Worm (Caenorhabditis elegans) whole organism, L1 larva: ENCODE measurements around the gene his-38.

Experiments used
- C16A3.4 ChIP-seq: fragments of 150-350 bp; optimal IDR thresholded peaks from 2 replicates; lab custom pipeline; 2014; ENCODE audit warnings: missing biosample characterization, missing genetic modification characterization
- aha-1 ChIP-seq: fragments of 150-350 bp; optimal IDR thresholded peaks from 2 replicates; lab custom pipeline; 2014; ENCODE audit warnings: missing biosample characterization, missing genetic modification characterization
- aly-2 ChIP-seq: fragments of 150-350 bp; optimal IDR thresholded peaks from 2 replicates; lab custom pipeline; 2014; ENCODE audit warnings: missing biosample characterization, missing genetic modification characterization
- blmp-1 ChIP-seq: fragments of 150-350 bp; optimal IDR thresholded peaks from 2 replicates; lab custom pipeline; 2014; ENCODE audit warnings: missing biosample characterization, missing genetic modification characterization
- ceh-8 ChIP-seq: fragments of 200-800 bp; sonication (Bioruptor generic); optimal IDR thresholded peaks from 2 replicates; lab custom pipeline; 2018; ENCODE audit warnings: mild to moderate bottlenecking, missing genetic modification characterization, moderate library complexity, missing compliant biosample characterization
- ceh-82 ChIP-seq, 3 experiments: fragments of 150-350 bp in 1 of 3; sonication (generic microtip) in 2 of 3; optimal IDR thresholded peaks; 2 replicates each; lab custom pipeline; 2014 to 2017; ENCODE audit warnings: missing biosample characterization in 3 of 3, missing genetic modification characterization in 3 of 3
- dsc-1 ChIP-seq: sonication (generic microtip); optimal IDR thresholded peaks from 2 replicates; lab custom pipeline; 2016; ENCODE audit warnings: mild to moderate bottlenecking, missing genetic modification characterization, missing compliant biosample characterization
- efl-1 ChIP-seq, 4 experiments: fragments of 150-350 bp; optimal IDR thresholded peaks in 3 of 4; peaks in 1 of 4; 1 replicate in 1 of 4; 2 replicates in 3 of 4; lab custom pipeline; 2014; ENCODE audit warnings: missing biosample characterization in 2 of 4, missing genetic modification characterization in 2 of 4, missing genetic modification reagents in 2 of 4
- egl-13 ChIP-seq: sonication (generic microtip); optimal IDR thresholded peaks from 2 replicates; lab custom pipeline; 2016; ENCODE audit warnings: missing genotype, missing genetic modification reagents, missing genetic modification characterization, missing compliant biosample characterization
- elt-2 ChIP-seq: sonication (generic microtip); optimal IDR thresholded peaks from 2 replicates; lab custom pipeline; 2016; ENCODE audit warnings: missing genetic modification characterization, mild to moderate bottlenecking, inconsistent platforms, missing compliant biosample characterization, missing genetic modification reagents
- fkh-10 ChIP-seq: sonication (generic microtip); optimal IDR thresholded peaks from 2 replicates; lab custom pipeline; 2017; ENCODE audit warnings: missing biosample characterization, missing genetic modification reagents, missing genetic modification characterization
- fkh-4 ChIP-seq: sonication (generic microtip); optimal IDR thresholded peaks from 2 replicates; lab custom pipeline; 2016; ENCODE audit warnings: missing compliant biosample characterization, missing genetic modification characterization, borderline replicate concordance
- fkh-8 ChIP-seq: sonication (generic microtip); optimal IDR thresholded peaks from 2 replicates; lab custom pipeline; 2016; ENCODE audit warnings: mild to moderate bottlenecking, missing genetic modification characterization, missing compliant biosample characterization
- fos-1 ChIP-seq: fragments of 150-350 bp; optimal IDR thresholded peaks from 2 replicates; lab custom pipeline; 2014; ENCODE audit warnings: missing biosample characterization, missing genetic modification characterization
- grh-1 ChIP-seq: fragments of 200-800 bp; sonication (Bioruptor generic); IDR thresholded peaks from 2 replicates; pipeline ENCODE4 v1.3.6; 2022; ENCODE audit warnings: missing genetic modification reagents, missing genetic modification characterization, missing compliant biosample characterization
- hpl-2 ChIP-seq: fragments of 150-350 bp; optimal IDR thresholded peaks from 2 replicates; lab custom pipeline; 2014; ENCODE audit warnings: missing biosample characterization, missing genetic modification reagents, missing genetic modification characterization
- lin-13 ChIP-seq: fragments of 150-350 bp; optimal IDR thresholded peaks from 2 replicates; lab custom pipeline; 2014; ENCODE audit warnings: missing biosample characterization, missing genetic modification reagents, missing genetic modification characterization
- lin-14 ChIP-seq: fragments of 200-800 bp; sonication (Bioruptor generic); optimal IDR thresholded peaks from 2 replicates; lab custom pipeline; 2018; ENCODE audit warnings: mild to moderate bottlenecking, missing genetic modification characterization, moderate library complexity, missing compliant biosample characterization
- lin-15B ChIP-seq: fragments of 150-350 bp; sonication (generic microtip); optimal IDR thresholded peaks from 3 replicates; lab custom pipeline; 2014; ENCODE audit warnings: missing biosample characterization, missing genetic modification characterization
- lin-35 ChIP-seq, 2 experiments: fragments of 150-350 bp; optimal IDR thresholded peaks; 2 replicates each; lab custom pipeline; 2014; ENCODE audit warnings: missing biosample characterization in 2 of 2, missing genetic modification characterization in 2 of 2, missing genetic modification reagents in 2 of 2
- lir-3 ChIP-seq: sonication (generic microtip); optimal IDR thresholded peaks from 2 replicates; lab custom pipeline; 2016; ENCODE audit warnings: mild to moderate bottlenecking, missing genetic modification characterization, moderate library complexity, missing compliant biosample characterization; ENCODE audit not compliant: poor library complexity
- lsy-2 ChIP-seq, 2 experiments: fragments of 150-350 bp; optimal IDR thresholded peaks; 2 replicates each; lab custom pipeline; 2014; ENCODE audit warnings: missing biosample characterization in 2 of 2, missing genetic modification characterization in 2 of 2
- mab-9 ChIP-seq: fragments of 200-800 bp; sonication (Bioruptor generic); IDR thresholded peaks from 2 replicates; pipeline ENCODE4 v1.3.6; 2022; ENCODE audit warnings: missing genetic modification reagents, missing genetic modification characterization, missing compliant biosample characterization
- mef-2 ChIP-seq: fragments of 150-350 bp; optimal IDR thresholded peaks from 2 replicates; lab custom pipeline; 2014; ENCODE audit warnings: missing biosample characterization, missing genetic modification characterization
- mep-1 ChIP-seq: fragments of 150-350 bp; optimal IDR thresholded peaks from 2 replicates; lab custom pipeline; 2014; ENCODE audit warnings: missing biosample characterization, missing genetic modification characterization
- nhr-19 ChIP-seq: fragments of 200-800 bp; sonication (Bioruptor generic); conservative IDR thresholded peaks from 2 replicates; pipeline ENCODE4 v1.3.6; 2022; ENCODE audit warnings: missing genetic modification characterization, missing compliant biosample characterization
- nhr-20 ChIP-seq: sonication (generic microtip); optimal IDR thresholded peaks from 2 replicates; lab custom pipeline; 2016; ENCODE audit warnings: mild to moderate bottlenecking, missing genetic modification characterization, missing compliant biosample characterization
- nhr-237 ChIP-seq: fragments of 150-350 bp; optimal IDR thresholded peaks from 2 replicates; lab custom pipeline; 2014; ENCODE audit warnings: missing biosample characterization, missing genetic modification characterization
- nhr-47 ChIP-seq: sonication (generic microtip); optimal IDR thresholded peaks from 2 replicates; lab custom pipeline; 2016; ENCODE audit warnings: mild to moderate bottlenecking, missing genetic modification characterization, moderate library complexity, missing compliant biosample characterization
- nhr-77 ChIP-seq: fragments of 150-350 bp; optimal IDR thresholded peaks from 2 replicates; lab custom pipeline; 2014; ENCODE audit warnings: missing biosample characterization, missing genetic modification characterization
- nhr-85 ChIP-seq: sonication (generic microtip); peaks from one replicate; lab custom pipeline; 2016; ENCODE audit warnings: missing genetic modification characterization, inconsistent platforms, missing compliant biosample characterization
- pqm-1 ChIP-seq: sonication (generic microtip); optimal IDR thresholded peaks from 3 replicates; lab custom pipeline; 2017; ENCODE audit warnings: missing biosample characterization, missing genetic modification characterization
- rnt-1 ChIP-seq: sonication (generic microtip); optimal IDR thresholded peaks from 2 replicates; lab custom pipeline; 2016; ENCODE audit warnings: mild to moderate bottlenecking, missing genetic modification characterization, moderate library complexity, missing compliant biosample characterization
- skn-1 ChIP-seq: fragments of 150-350 bp; optimal IDR thresholded peaks from 2 replicates; lab custom pipeline; 2014; ENCODE audit warnings: missing biosample characterization, missing genetic modification characterization
- snpc-4 ChIP-seq: fragments of 150-350 bp; optimal IDR thresholded peaks from 2 replicates; lab custom pipeline; 2014; ENCODE audit warnings: missing biosample characterization, missing genetic modification characterization
- sox-4 ChIP-seq: sonication (generic microtip); optimal IDR thresholded peaks from 2 replicates; lab custom pipeline; 2016; ENCODE audit warnings: missing genetic modification characterization, missing compliant biosample characterization
- tlp-1 ChIP-seq: fragments of 150-350 bp; optimal IDR thresholded peaks from 2 replicates; lab custom pipeline; 2014; ENCODE audit warnings: missing biosample characterization, missing genetic modification characterization
- unc-130 ChIP-seq: fragments of 150-350 bp; optimal IDR thresholded peaks from 2 replicates; lab custom pipeline; 2017; ENCODE audit warnings: missing biosample characterization, missing genetic modification characterization, inconsistent platforms
- unc-98 ChIP-seq: fragments of 200-800 bp; sonication (Bioruptor generic); IDR thresholded peaks from 2 replicates; pipeline ENCODE4 v1.3.6; 2022; ENCODE audit warnings: missing genetic modification characterization, missing compliant biosample characterization
- xbp-1 ChIP-seq: sonication (generic microtip); optimal IDR thresholded peaks from 2 replicates; lab custom pipeline; 2016; ENCODE audit warnings: missing genetic modification characterization, missing compliant biosample characterization
- ztf-4 ChIP-seq: fragments of 150-350 bp; optimal IDR thresholded peaks from 2 replicates; lab custom pipeline; 2014; ENCODE audit warnings: missing biosample characterization, missing genetic modification characterization

The his-38 gene

ce11 chrX:7264591-7265306, 44.9 kb downstream of the his-38 start (continued):
- TF ChIP-seq mep-1 (tag; lab: Kevin White, UChicago) (peak; percentile 82), ztf-4 (tag; lab: Kevin White, UChicago) (peak; percentile 65), lin-15B (peak; percentile 57), ceh-82 (tag; optimal IDR thresholded peaks at IDR 0.05; lab: Kevin White, UChicago) (peak; percentile 44 to 85 (median 71)), aly-2 (tag; lab: Kevin White, UChicago) (peak; percentile 52), fkh-10 (GFP tag; lab: Kevin White, UChicago) (peak; percentile 78), elt-2 (tag; lab: Kevin White, UChicago) (peak; percentile 38), xbp-1 (tag; lab: Kevin White, UChicago) (peak; percentile 87), nhr-19 (peak; percentile 77), fkh-8 (tag; lab: Kevin White, UChicago) (peak; percentile 82), fkh-4 (peak; percentile 58), unc-98 (GFP tag; lab: Robert Waterston, UW) (no peak), lir-3 (tag; lab: Kevin White, UChicago) (peak; percentile 18), lin-35 (GFP tag; optimal IDR thresholded peaks at IDR 0.05; lab: Kevin White, UChicago) (peak; percentile 69 to 79), sox-4 (tag; lab: Kevin White, UChicago) (no peak), egl-13 (peak; percentile 62), fos-1 (peak; percentile 53), ceh-8 (GFP tag; lab: Kevin White, UChicago) (peak; percentile 65), mab-9 (GFP tag; lab: Robert Waterston, UW) (peak; percentile 55), lin-14 (GFP tag; lab: Kevin White, UChicago) (peak; percentile 97), nhr-47 (tag; lab: Kevin White, UChicago) (peak; percentile 86), lsy-2 (tag; optimal IDR thresholded peaks at IDR 0.05; lab: Kevin White, UChicago) (peak; percentile 60 to 85), snpc-4 (tag; lab: Kevin White, UChicago) (peak; percentile 40), nhr-20 (peak; percentile 93), C16A3.4 (tag; lab: Kevin White, UChicago) (peak; percentile 93), tlp-1 (tag; lab: Kevin White, UChicago) (no peak), nhr-85 (tag; lab: Kevin White, UChicago) (peak; percentile 89), blmp-1 (tag; lab: Kevin White, UChicago) (peak; percentile 48), hpl-2 (GFP tag; lab: Kevin White, UChicago) (no peak), efl-1 (optimal IDR thresholded peaks at IDR 0.05; lab: Kevin White, UChicago) (peak; percentile 53 to 56), efl-1 (GFP tag; optimal IDR thresholded peaks at IDR 0.05 in 1 of 2; lab: Kevin White, UChicago) (peak in 1 of 2 experiments; percentile 94), unc-130 (tag; lab: Kevin White, UChicago) (peak; percentile 16), aha-1 (tag; lab: Kevin White, UChicago) (peak; percentile 5), nhr-77 (peak; percentile 90), dsc-1 (tag; lab: Kevin White, UChicago) (peak; percentile 79), rnt-1 (tag; lab: Kevin White, UChicago) (peak; percentile 69), nhr-237 (peak; percentile 66), grh-1 (GFP tag; lab: Robert Waterston, UW) (peak; percentile 47), mef-2 (tag; lab: Kevin White, UChicago) (peak; percentile 68), lin-13 (GFP tag; lab: Kevin White, UChicago) (peak; percentile 84), pqm-1 (tag; lab: Kevin White, UChicago) (no peak), skn-1 (tag; lab: Kevin White, UChicago) (peak; percentile 20)
